In genomic region chrIV:1905250-1905649, ce11 we compare ENCODE assay signal across 1 worm cellular context.
TF ChIP-seq lines count a peak whose summit lies in the region.

No protein-coding gene starts in this region.

TF ChIP-seq in whole organism, late embryonic, 69 proteins besides CTCF, POLR2A, EP300 and RAD21 (continued from another document):
- TF ChIP-seq lim-6 (tag; optimal IDR thresholded peaks at IDR 0.05; lab: Kevin White, UChicago) (no peak), ceh-34 (tag; optimal IDR thresholded peaks at IDR 0.05; lab: Kevin White, UChicago) (peak; percentile 76), che-1 (tag; optimal IDR thresholded peaks at IDR 0.05; lab: Kevin White, UChicago) (no peak), ceh-30 (tag; optimal IDR thresholded peaks at IDR 0.05; lab: Kevin White, UChicago) (no peak), hlh-8 (tag; optimal IDR thresholded peaks at IDR 0.05; lab: Kevin White, UChicago) (no peak), ahr-1 (tag; optimal IDR thresholded peaks at IDR 0.05; lab: Kevin White, UChicago) (no peak)
